Fruit fly (Drosophila melanogaster) whole organism, wandering third instar larva: ENCODE data around the gene CG34155.

Source experiments
- CG32264 ChIP-seq: fragments of 200-800 bp; sonication (Bioruptor generic); optimal IDR thresholded peaks from 2 replicates; lab custom pipeline; 2016; ENCODE audit warnings: missing biosample characterization, missing genetic modification characterization
- CrebA ChIP-seq: fragments of 200-800 bp; sonication (Bioruptor generic); optimal IDR thresholded peaks from 2 replicates; lab custom pipeline; 2016; ENCODE audit warnings: missing biosample characterization, mild to moderate bottlenecking, missing genetic modification characterization, borderline replicate concordance
- psq ChIP-seq: fragments of 200-800 bp; sonication (Bioruptor generic); optimal IDR thresholded peaks from 3 replicates; lab custom pipeline; 2017; ENCODE audit warnings: missing biosample characterization, mild to moderate bottlenecking, missing genetic modification characterization, moderate library complexity
- rgr ChIP-seq: fragments of 200-800 bp; sonication (Bioruptor generic); optimal IDR thresholded peaks from 3 replicates; lab custom pipeline; 2016; ENCODE audit warnings: missing biosample characterization, mild to moderate bottlenecking, missing genetic modification characterization
- sv ChIP-seq: fragments of 200-800 bp; sonication (Bioruptor generic); optimal IDR thresholded peaks from 3 replicates; lab custom pipeline; 2016; ENCODE audit warnings: missing biosample characterization, missing genetic modification characterization

DNA sequence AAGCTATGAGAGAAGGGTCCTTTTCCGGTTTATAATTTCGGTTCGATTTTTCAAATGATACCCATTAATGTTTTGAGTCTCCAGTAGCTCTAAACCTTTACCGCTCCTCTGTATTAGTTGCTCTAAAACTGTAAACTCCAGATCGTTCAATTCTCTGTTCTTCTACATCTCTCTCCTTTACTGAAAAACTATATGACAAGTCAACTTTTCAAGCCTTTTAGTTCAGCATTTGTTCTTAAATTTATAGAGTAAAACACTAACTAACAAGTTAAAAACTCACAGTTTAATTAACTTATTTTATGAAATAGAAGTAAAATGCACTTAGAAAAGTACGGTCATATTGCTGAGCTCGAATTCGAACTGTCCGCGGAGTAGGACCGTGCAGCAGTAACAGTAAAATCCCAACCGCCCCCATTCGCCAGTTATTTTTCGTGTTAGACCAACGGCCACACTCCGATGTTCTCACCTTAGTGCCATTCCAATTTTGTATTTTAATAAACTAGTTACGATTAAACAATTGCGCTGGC lies 2.8 kb upstream of the CG34155 start:
- TF ChIP-seq psq (GFP tag; lab: Kevin White, UChicago) (no peak), CrebA (GFP tag; lab: Kevin White, UChicago) (no peak), rgr (peak; percentile 1), sv (GFP tag; lab: Kevin White, UChicago) (no peak), CG32264 (no peak)
